Fruit fly (Drosophila melanogaster) Kc167 (cell line): Measurements from ENCODE around the gene Prp31.

Source experiments
- Sin3A ChIP-seq: fragments of >200 bp; optimal IDR thresholded peaks from 2 replicates; lab custom pipeline; 2018; ENCODE audit warnings: missing external identifiers
- psq ChIP-seq: fragments of >200 bp; optimal IDR thresholded peaks from 2 replicates; lab custom pipeline; 2017; ENCODE audit warnings: missing external identifiers
- ttk ChIP-seq: sonication (Bioruptor generic); optimal IDR thresholded peaks from 2 replicates; lab custom pipeline; 2017; ENCODE audit warnings: missing external identifiers

DNA sequence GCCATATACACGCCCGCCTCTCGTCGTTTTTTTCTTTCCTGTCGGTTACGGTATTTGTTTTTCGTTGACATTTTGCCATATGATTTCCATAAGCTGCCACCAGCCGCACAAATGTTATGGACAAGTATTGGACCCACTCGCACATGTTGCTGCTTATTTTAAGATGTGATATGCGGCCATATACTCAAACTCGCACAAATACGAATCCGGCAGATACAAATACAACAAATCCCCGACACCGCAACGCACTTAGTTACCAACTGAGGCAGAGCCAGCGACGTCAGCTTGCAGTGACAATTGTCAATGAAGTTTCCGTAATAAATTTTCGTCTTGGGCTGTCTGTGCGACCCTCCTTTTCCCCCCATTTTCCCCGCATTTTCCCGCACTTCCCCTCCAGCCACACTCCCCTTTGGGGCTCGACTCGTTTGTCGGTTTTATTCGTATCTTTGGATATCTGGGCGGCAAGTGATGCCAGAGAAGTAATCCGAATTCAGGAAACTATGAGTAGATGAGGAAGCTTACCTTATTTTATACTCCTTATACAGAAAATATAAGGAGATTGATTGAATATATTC lies 17.8 kb downstream of the Prp31 start:
- TF ChIP-seq ttk (lab: Kevin White, UChicago) (no peak), Sin3A (lab: Kevin White, UChicago) (no peak), psq (lab: Kevin White, UChicago) (no peak)
